Fruit fly (Drosophila melanogaster) whole organism, embryonic: ENCODE results near the gene CG33552.
A peak's percentile ranks its signal among the peaks of the same experiment; 100 is the strongest.

Experiments used
- Bgb ChIP-seq: fragments of 200-800 bp; sonication (Bioruptor generic); IDR thresholded peaks from 2 replicates; pipeline ENCODE4 v1.3.6; 2022; ENCODE audit warnings: missing biosample characterization, missing genetic modification characterization; ENCODE audit not compliant: partially characterized antibody
- CG10147 ChIP-seq: fragments of 200-800 bp; sonication (Bioruptor generic); optimal IDR thresholded peaks from 2 replicates; lab custom pipeline; 2019; ENCODE audit warnings: missing biosample characterization, mild to moderate bottlenecking, missing genetic modification characterization, moderate library complexity
- CG10366 ChIP-seq: fragments of 200-800 bp; sonication (Bioruptor generic); IDR thresholded peaks from 2 replicates; pipeline ENCODE4 v1.3.6; 2022; ENCODE audit warnings: missing biosample characterization, missing genetic modification characterization
- CG10979 ChIP-seq: fragments of 200-800 bp; sonication (Bioruptor generic); optimal IDR thresholded peaks from 2 replicates; lab custom pipeline; 2018; ENCODE audit warnings: missing biosample characterization, mild to moderate bottlenecking, missing genetic modification characterization, moderate library complexity
- CG12155 ChIP-seq: fragments of 200-800 bp; sonication (Bioruptor generic); optimal IDR thresholded peaks from 3 replicates; lab custom pipeline; 2016; ENCODE audit warnings: missing biosample characterization, missing genetic modification characterization
- CG12769 ChIP-seq: fragments of 200-800 bp; sonication (Bioruptor generic); optimal IDR thresholded peaks from 2 replicates; lab custom pipeline; 2019; ENCODE audit warnings: missing biosample characterization, mild to moderate bottlenecking, missing genetic modification characterization, moderate library complexity
- CG13123 ChIP-seq: fragments of 200-800 bp; sonication (Bioruptor generic); optimal IDR thresholded peaks from 2 replicates; lab custom pipeline; 2016; ENCODE audit warnings: missing biosample characterization, missing genetic modification characterization
- CG15479 ChIP-seq: fragments of 200-800 bp; sonication (Bioruptor generic); optimal IDR thresholded peaks from 3 replicates; lab custom pipeline; 2019; ENCODE audit warnings: missing biosample characterization, mild to moderate bottlenecking, missing genetic modification characterization, moderate library complexity
- CG16813 ChIP-seq: fragments of 200-800 bp; sonication (Bioruptor generic); IDR thresholded peaks from 3 replicates; pipeline ENCODE4 v1.3.6; 2022; ENCODE audit warnings: missing biosample characterization, missing genetic modification characterization; ENCODE audit not compliant: partially characterized antibody
- CG17385 ChIP-seq: fragments of 200-800 bp; sonication (Bioruptor generic); optimal IDR thresholded peaks from 3 replicates; lab custom pipeline; 2018; ENCODE audit warnings: missing biosample characterization, mild to moderate bottlenecking, missing genetic modification characterization
- CG4424 ChIP-seq: fragments of 200-800 bp; sonication (Bioruptor generic); optimal IDR thresholded peaks from 3 replicates; lab custom pipeline; 2016; ENCODE audit warnings: missing biosample characterization, missing genetic modification characterization
- CG4730 ChIP-seq: fragments of 200-800 bp; sonication (Bioruptor generic); IDR thresholded peaks from 2 replicates; pipeline ENCODE4 v1.3.6; 2022; ENCODE audit warnings: missing biosample characterization, missing genetic modification characterization
- CG6791 ChIP-seq: fragments of 200-800 bp; sonication (Bioruptor generic); IDR thresholded peaks from 3 replicates; pipeline ENCODE4 v1.3.6; 2022; ENCODE audit warnings: missing biosample characterization, missing genetic modification characterization; ENCODE audit not compliant: partially characterized antibody
- CG7963 ChIP-seq: fragments of 200-800 bp; sonication (Bioruptor generic); IDR thresholded peaks from 3 replicates; pipeline ENCODE4 v1.3.6; 2022; ENCODE audit warnings: missing biosample characterization, missing genetic modification characterization; ENCODE audit not compliant: partially characterized antibody
- CG8359 ChIP-seq: fragments of 200-800 bp; sonication (Bioruptor generic); optimal IDR thresholded peaks from 2 replicates; lab custom pipeline; 2017; ENCODE audit warnings: missing biosample characterization, mild to moderate bottlenecking, missing genetic modification characterization, borderline replicate concordance
- CG9215 ChIP-seq: fragments of 200-800 bp; sonication (Bioruptor generic); IDR thresholded peaks from 2 replicates; pipeline ENCODE4 v1.3.6; 2022; ENCODE audit warnings: missing biosample characterization, missing genetic modification characterization
- D19B ChIP-seq: fragments of 200-800 bp; sonication (Bioruptor generic); optimal IDR thresholded peaks from 2 replicates; lab custom pipeline; 2017; ENCODE audit warnings: missing biosample characterization, mild to moderate bottlenecking, missing genetic modification characterization
- Ets97D ChIP-seq: fragments of 200-800 bp; sonication (Bioruptor generic); optimal IDR thresholded peaks from 3 replicates; lab custom pipeline; 2016; ENCODE audit warnings: missing biosample characterization, missing genetic modification characterization
- GATAe ChIP-seq: fragments of 200-800 bp; sonication (Bioruptor generic); conservative IDR thresholded peaks from 2 replicates; pipeline ENCODE4 v1.3.6; 2022; ENCODE audit warnings: missing biosample characterization, missing genetic modification characterization
- H2.0 ChIP-seq: fragments of 200-800 bp; sonication (Bioruptor generic); IDR thresholded peaks from 2 replicates; pipeline ENCODE4 v1.3.6; 2022; ENCODE audit warnings: missing biosample characterization, missing genetic modification characterization
- HLH4C ChIP-seq: fragments of 200-800 bp; sonication (Bioruptor generic); IDR thresholded peaks from 3 replicates; pipeline ENCODE4 v1.3.6; 2022; ENCODE audit warnings: missing biosample characterization, missing genetic modification characterization; ENCODE audit not compliant: partially characterized antibody
- HLH54F ChIP-seq: fragments of 200-800 bp; sonication (Bioruptor generic); optimal IDR thresholded peaks from 3 replicates; lab custom pipeline; 2016; ENCODE audit warnings: missing biosample characterization, missing genetic modification characterization
- Lhr ChIP-seq: fragments of 200-800 bp; sonication (Bioruptor generic); optimal IDR thresholded peaks from 3 replicates; lab custom pipeline; 2017; ENCODE audit warnings: mild to moderate bottlenecking, missing biosample characterization, missing genetic modification reagents, missing genetic modification characterization
- MESR4 ChIP-seq: fragments of 200-800 bp; sonication (Bioruptor generic); optimal IDR thresholded peaks from 2 replicates; lab custom pipeline; 2018; ENCODE audit warnings: missing biosample characterization, mild to moderate bottlenecking, missing genetic modification characterization, moderate library complexity
- Med ChIP-seq: fragments of 200-800 bp; sonication (Bioruptor generic); peaks from one replicate; lab custom pipeline; 2016; ENCODE audit warnings: missing biosample characterization, missing genetic modification characterization, mild to moderate bottlenecking, inconsistent platforms, moderate library complexity
- Mes4 ChIP-seq: fragments of 200-800 bp; sonication (Bioruptor generic); optimal IDR thresholded peaks from 2 replicates; lab custom pipeline; 2016; ENCODE audit warnings: missing biosample characterization, missing genetic modification characterization
- Mrtf ChIP-seq: fragments of 200-800 bp; sonication (Bioruptor generic); IDR thresholded peaks from 3 replicates; pipeline ENCODE4 v1.3.6; 2022; ENCODE audit warnings: missing biosample characterization, missing genetic modification characterization
- Neu2 ChIP-seq: fragments of 200-800 bp; sonication (Bioruptor generic); optimal IDR thresholded peaks from 3 replicates; lab custom pipeline; 2016; ENCODE audit warnings: missing biosample characterization, missing genetic modification characterization, borderline replicate concordance
- Poxn ChIP-seq: fragments of 200-800 bp; sonication (Bioruptor generic); IDR thresholded peaks from 2 replicates; pipeline ENCODE4 v1.3.6; 2022; ENCODE audit warnings: missing biosample characterization, missing genetic modification characterization
- Sox100B ChIP-seq: fragments of 200-800 bp; sonication (Bioruptor generic); optimal IDR thresholded peaks from 3 replicates; lab custom pipeline; 2018; ENCODE audit warnings: missing biosample characterization, mild to moderate bottlenecking, missing genetic modification characterization
- Usf ChIP-seq: fragments of 200-800 bp; sonication (Bioruptor generic); optimal IDR thresholded peaks from 2 replicates; lab custom pipeline; 2017; ENCODE audit warnings: missing genotype, missing biosample characterization, missing genetic modification characterization
- da ChIP-seq: fragments of 200-800 bp; sonication (Bioruptor generic); optimal IDR thresholded peaks from 2 replicates; lab custom pipeline; 2016; ENCODE audit warnings: missing biosample characterization, missing genetic modification characterization
- en ChIP-seq: fragments of 200-800 bp; sonication (Bioruptor generic); optimal IDR thresholded peaks from 2 replicates; lab custom pipeline; 2016; ENCODE audit warnings: missing biosample characterization, missing genetic modification characterization
- eyg ChIP-seq: fragments of 200-800 bp; sonication (Bioruptor generic); optimal IDR thresholded peaks from 3 replicates; lab custom pipeline; 2016; ENCODE audit warnings: missing biosample characterization, missing genetic modification characterization
- gsb ChIP-seq: fragments of 200-800 bp; sonication (Bioruptor generic); IDR thresholded peaks from 2 replicates; pipeline ENCODE4 v1.3.6; 2022; ENCODE audit warnings: missing biosample characterization, missing genetic modification characterization
- gt ChIP-seq: fragments of 200-800 bp; sonication (Bioruptor generic); IDR thresholded peaks from 2 replicates; pipeline ENCODE4 v1.3.6; 2022; ENCODE audit warnings: missing biosample characterization, missing genetic modification characterization
- inv ChIP-seq: fragments of 200-800 bp; sonication (Bioruptor generic); IDR thresholded peaks from 2 replicates; pipeline ENCODE4 v1.3.6; 2022; ENCODE audit warnings: missing biosample characterization, missing genetic modification characterization; ENCODE audit not compliant: partially characterized antibody
- jumu ChIP-seq: fragments of 200-800 bp; sonication (Bioruptor generic); optimal IDR thresholded peaks from 3 replicates; lab custom pipeline; 2016; ENCODE audit warnings: missing biosample characterization, missing genetic modification characterization
- kay ChIP-seq: fragments of 200-800 bp; sonication (Bioruptor generic); optimal IDR thresholded peaks from 2 replicates; lab custom pipeline; 2016; ENCODE audit warnings: missing biosample characterization, missing genetic modification characterization
- klu ChIP-seq: fragments of 200-800 bp; sonication (Bioruptor generic); IDR thresholded peaks from 2 replicates; pipeline ENCODE4 v1.3.6; 2022; ENCODE audit warnings: missing biosample characterization, missing genetic modification characterization
- mirr ChIP-seq: fragments of 200-800 bp; sonication (Bioruptor generic); optimal IDR thresholded peaks from 3 replicates; lab custom pipeline; 2018; ENCODE audit warnings: missing biosample characterization, mild to moderate bottlenecking, missing genetic modification characterization
- nmo ChIP-seq: fragments of 200-800 bp; sonication (Bioruptor generic); optimal IDR thresholded peaks from 2 replicates; lab custom pipeline; 2018; ENCODE audit warnings: missing biosample characterization, mild to moderate bottlenecking, missing genetic modification characterization, moderate library complexity
- pan ChIP-seq, 4 experiments: fragments of >200 bp in 3 of 4; fragments of 200-800 bp in 1 of 4; sonication (Bioruptor generic) in 1 of 4; optimal IDR thresholded peaks in 3 of 4; IDR thresholded peaks in 1 of 4; 2 replicates each; pipeline versions ENCODE4 v1.3.6 to Lab custom; 2017 to 2022; ENCODE audit warnings: missing biosample characterization in 2 of 4, missing genetic modification characterization in 2 of 4, mixed read lengths in 1 of 4
- peb ChIP-seq: fragments of 200-800 bp; sonication (Bioruptor generic); IDR thresholded peaks from 2 replicates; pipeline ENCODE4 v1.3.6; 2022; ENCODE audit warnings: missing biosample characterization, missing genetic modification characterization
- salm ChIP-seq: fragments of 200-800 bp; sonication (Bioruptor generic); optimal IDR thresholded peaks from 2 replicates; lab custom pipeline; 2018; ENCODE audit warnings: missing biosample characterization, mild to moderate bottlenecking, missing genetic modification characterization
- sens ChIP-seq: fragments of 200-800 bp; sonication (Bioruptor generic); peaks from one replicate; lab custom pipeline; 2016; ENCODE audit warnings: missing biosample characterization, missing genetic modification characterization
- slou ChIP-seq: fragments of 200-800 bp; sonication (Bioruptor generic); optimal IDR thresholded peaks from 3 replicates; lab custom pipeline; 2016; ENCODE audit warnings: missing biosample characterization, missing genetic modification characterization
- ssp ChIP-seq: fragments of 200-800 bp; sonication (Bioruptor generic); IDR thresholded peaks from 2 replicates; pipeline ENCODE4 v1.3.6; 2022; ENCODE audit warnings: missing biosample characterization, missing genetic modification characterization
- tgo ChIP-seq: fragments of 200-800 bp; sonication (Bioruptor generic); IDR thresholded peaks from 3 replicates; pipeline ENCODE4 v1.3.6; 2022; ENCODE audit warnings: missing biosample characterization, missing genetic modification characterization
- zfh1 ChIP-seq: fragments of 200-800 bp; sonication (Bioruptor generic); IDR thresholded peaks from 3 replicates; pipeline ENCODE4 v1.3.6; 2022; ENCODE audit warnings: missing biosample characterization, missing genetic modification characterization

The CG33552 gene

dm6 chr2L:16722596-16722995, 40.3 kb downstream of the CG33552 start (continued):
- TF ChIP-seq CG4424 (GFP tag; lab: Kevin White, UChicago) = no peak
- no peak for TF ChIP-seq Lhr (GFP tag; lab: Kevin White, UChicago)
- TF ChIP-seq HLH4C (GFP tag; lab: Robert Waterston, UW) = peak; percentile 75
- TF ChIP-seq CG12155 (GFP tag; lab: Kevin White, UChicago) = no peak
- TF ChIP-seq HLH54F (GFP tag; lab: Kevin White, UChicago) = no peak
- no peak for TF ChIP-seq CG15479 (GFP tag; lab: Kevin White, UChicago)
- no peak for TF ChIP-seq salm (tag; lab: Kevin White, UChicago)
- TF ChIP-seq mirr (GFP tag; lab: Kevin White, UChicago) = no peak
- peak; percentile 26 for TF ChIP-seq Med (GFP tag; lab: Kevin White, UChicago)
- peak; percentile 45; the same call in 2 of the 3 replicates for TF ChIP-seq CG7963 (GFP tag; lab: Robert Waterston, UW)
- no peak for TF ChIP-seq CG4730 (GFP tag; lab: Robert Waterston, UW)
- no peak for TF ChIP-seq H2.0 (GFP tag; lab: Robert Waterston, UW)
- TF ChIP-seq peb = no peak
- peak; percentile 56 for TF ChIP-seq CG16813 (GFP tag; lab: Robert Waterston, UW)
- no peak for TF ChIP-seq GATAe
- no peak for TF ChIP-seq Sox100B
- no peak for TF ChIP-seq ssp (GFP tag; lab: Robert Waterston, UW)
- no peak for TF ChIP-seq Mes4 (GFP tag; lab: Kevin White, UChicago)
- peak; percentile 63; the same call in 1 of the 2 replicates for TF ChIP-seq Bgb (GFP tag; lab: Robert Waterston, UW)
- TF ChIP-seq CG8359 (GFP tag; lab: Kevin White, UChicago) = no peak
- peak; percentile 60; the same call in 1 of the 3 replicates for TF ChIP-seq CG6791 (GFP tag; lab: Robert Waterston, UW)
- no peak for TF ChIP-seq inv (GFP tag; lab: Robert Waterston, UW)
- TF ChIP-seq nmo = no peak
- TF ChIP-seq sens (GFP tag; lab: Kevin White, UChicago) = peak; percentile 4

- TF ChIP-seq CG7963 (GFP tag; lab: Robert Waterston, UW) (peak; percentile 65), tgo (GFP tag; lab: Robert Waterston, UW) (no peak), CG10979 (tag; lab: Kevin White, UChicago) (peak; percentile 27), Poxn (GFP tag; lab: Robert Waterston, UW) (no peak), Mrtf (GFP tag; lab: Robert Waterston, UW) (no peak), CG10147 (GFP tag; lab: Kevin White, UChicago) (peak; percentile 19), gsb (GFP tag; lab: Robert Waterston, UW) (no peak), CG13123 (GFP tag; lab: Kevin White, UChicago) (no peak), en (no peak), da (GFP tag; lab: Kevin White, UChicago) (no peak), sens (GFP tag; lab: Kevin White, UChicago) (peak; percentile 74), CG12769 (tag; lab: Kevin White, UChicago) (no peak), Usf (GFP tag; lab: Kevin White, UChicago) (peak; percentile 29), klu (GFP tag; lab: Robert Waterston, UW) (no peak), slou (GFP tag; lab: Kevin White, UChicago) (no peak), MESR4 (GFP tag; lab: Kevin White, UChicago) (peak; percentile 100), CG17385 (no peak), pan (optimal IDR thresholded peaks at IDR 0.05; lab: Kevin White, UChicago) (no peak), pan (GFP tag; optimal IDR thresholded peaks at IDR 0.05 in 1 of 2, IDR thresholded peaks at IDR 0.05 in 1 of 2) (peak in 1 of 2 experiments; percentile 34), kay (GFP tag; lab: Kevin White, UChicago) (peak; percentile 2), zfh1 (peak; percentile 50; the same call in 2 of the 3 replicates), eyg (GFP tag; lab: Kevin White, UChicago) (no peak), Neu2 (GFP tag; lab: Kevin White, UChicago) (no peak), gt (GFP tag; lab: Robert Waterston, UW) (no peak), jumu (no peak), Ets97D (GFP tag; lab: Kevin White, UChicago) (peak; percentile 40), CG9215 (GFP tag; lab: Robert Waterston, UW) (no peak), D19B (GFP tag; lab: Kevin White, UChicago) (no peak), CG10366 (GFP tag; lab: Robert Waterston, UW) (no peak)
These were observed 45.3 kb downstream of the CG33552 start, which contains the start of gene VhaSFD for dm6 chr2L:16727578-16728023. Gene VhaSFD (minus strand): TSS chr2L:16727826.
